Worm (Caenorhabditis elegans): ENCODE data around the gene dnj-10.

DNA sequence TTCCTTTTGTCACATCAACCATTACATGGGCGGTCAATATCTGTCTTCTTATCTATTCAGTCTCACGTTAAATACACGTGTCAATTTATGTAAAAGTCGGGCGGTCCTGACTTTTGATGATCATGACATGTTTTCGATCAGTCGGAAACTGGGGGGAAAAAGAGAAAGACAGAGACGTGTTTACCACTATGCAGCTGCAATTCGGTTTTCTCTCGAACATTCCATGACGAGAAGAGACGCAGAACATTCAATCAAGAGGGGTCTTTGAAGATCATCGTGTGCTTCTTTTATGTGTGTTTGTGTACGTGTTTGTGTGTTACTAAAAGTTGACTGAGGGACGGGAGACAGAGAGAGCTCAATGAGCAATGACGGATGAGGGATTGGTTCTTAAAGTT lies 27.4 kb downstream of the dnj-10 start:
- TF ChIP-seq ceh-32 (tag; optimal IDR thresholded peaks at IDR 0.05; ENCODE audit: poor library complexity) (no peak), unc-39 (tag; optimal IDR thresholded peaks at IDR 0.05) (no peak), aly-2 (tag; optimal IDR thresholded peaks at IDR 0.05) (no peak), nhr-237 (tag; optimal IDR thresholded peaks at IDR 0.05) (no peak), lim-7 (GFP tag; IDR thresholded peaks at IDR 0.05) (0 out of 2 replicates have a peak, but pooled peaks have one; percentile 6), T20F7.1 (GFP tag; optimal IDR thresholded peaks at IDR 0.05) (peak; percentile 82), ceh-82 (tag; optimal IDR thresholded peaks at IDR 0.05) (no peak), attf-4 (tag; optimal IDR thresholded peaks at IDR 0.05) (no peak), daf-8 (GFP tag; IDR thresholded peaks at IDR 0.05) (no peak)

Data from whole organism, L4 larva.